Fruit fly (Drosophila melanogaster): Measurements from ENCODE around the gene CYLD.

The CYLD gene

dm6 chr2L:10276846-10277245 lies 22.8 kb downstream of the CYLD start:
- TF ChIP-seq dsf (GFP tag; optimal IDR thresholded peaks at IDR 0.05; ENCODE audit: borderline replicate concordance) (no peak), tai (GFP tag; optimal IDR thresholded peaks at IDR 0.05) (peak; percentile 52), Hnf4 (GFP tag; optimal IDR thresholded peaks at IDR 0.05) (peak; percentile 58), foxo (GFP tag; optimal IDR thresholded peaks at IDR 0.05) (peak; percentile 14 to 54), Hr78 (GFP tag; optimal IDR thresholded peaks at IDR 0.05) (no peak), dl (GFP tag; optimal IDR thresholded peaks at IDR 0.05; ENCODE audit: insufficient read depth in 1 of 2, partially characterized antibody in 2 of 2) (no peak), N (GFP tag; optimal IDR thresholded peaks at IDR 0.05) (peak; percentile 9), psq (GFP tag; optimal IDR thresholded peaks at IDR 0.05) (peak; percentile 33), OdsH (GFP tag; optimal IDR thresholded peaks at IDR 0.05) (peak; percentile 60), fru (GFP tag; optimal IDR thresholded peaks at IDR 0.05) (no peak), ey (GFP tag; optimal IDR thresholded peaks at IDR 0.05) (peak; percentile 66), Jra (GFP tag; optimal IDR thresholded peaks at IDR 0.05) (peak; percentile 40)

dm6 chr2L:10276436-10276835 lies 23.2 kb downstream of the CYLD start:
- TF ChIP-seq fru (GFP tag; optimal IDR thresholded peaks at IDR 0.05), result no peak
- TF ChIP-seq psq (GFP tag; optimal IDR thresholded peaks at IDR 0.05), result peak; percentile 18

dm6 chr2L:10272224-10272623 lies 27.4 kb downstream of the CYLD start, which contains the start of gene trk:
Gene trk, minus strand, starts transcription at chr2L:10272324.
- TF ChIP-seq br (GFP tag; optimal IDR thresholded peaks at IDR 0.05), result no peak
- no peak for TF ChIP-seq Abd-B (GFP tag; optimal IDR thresholded peaks at IDR 0.05)
- TF ChIP-seq Mio (GFP tag; optimal IDR thresholded peaks at IDR 0.05), result no peak
- no peak for TF ChIP-seq lola (GFP tag; optimal IDR thresholded peaks at IDR 0.05)
- no peak for TF ChIP-seq GATAd (GFP tag; optimal IDR thresholded peaks at IDR 0.05)
- no peak for TF ChIP-seq ey (GFP tag; optimal IDR thresholded peaks at IDR 0.05)
- no peak for TF ChIP-seq rgr (GFP tag; optimal IDR thresholded peaks at IDR 0.05)
- TF ChIP-seq OdsH (GFP tag; optimal IDR thresholded peaks at IDR 0.05), result no peak
- TF ChIP-seq Rel (GFP tag; optimal IDR thresholded peaks at IDR 0.05), result no peak
- TF ChIP-seq Rel (tag; optimal IDR thresholded peaks at IDR 0.05), result no peak
- TF ChIP-seq brk (GFP tag; optimal IDR thresholded peaks at IDR 0.05), result no peak
- TF ChIP-seq psq (GFP tag; optimal IDR thresholded peaks at IDR 0.05), result no peak
- no peak for TF ChIP-seq CG9705 (GFP tag; optimal IDR thresholded peaks at IDR 0.05)
- no peak for TF ChIP-seq fru (GFP tag; optimal IDR thresholded peaks at IDR 0.05)
- TF ChIP-seq CG32264 (GFP tag; optimal IDR thresholded peaks at IDR 0.05), result no peak
- TF ChIP-seq HLH106 (tag; optimal IDR thresholded peaks at IDR 0.05), result no peak
- TF ChIP-seq woc (GFP tag; optimal IDR thresholded peaks at IDR 0.05), result no peak

dm6 chr2L:10269854-10270253 lies 29.8 kb downstream of the CYLD start, which contains the start of gene Mulk:
Gene Mulk, plus strand, starts transcription at chr2L:10270051.
- TF ChIP-seq fru (GFP tag; optimal IDR thresholded peaks at IDR 0.05) (no peak), usp (GFP tag; optimal IDR thresholded peaks at IDR 0.05) (no peak), CG32264 (GFP tag; optimal IDR thresholded peaks at IDR 0.05) (no peak), Rel (GFP tag; optimal IDR thresholded peaks at IDR 0.05) (no peak), Rel (tag; optimal IDR thresholded peaks at IDR 0.05) (no peak), foxo (GFP tag; optimal IDR thresholded peaks at IDR 0.05) (peak in 1 of 2 experiments; percentile 50), dmrt93B (GFP tag; optimal IDR thresholded peaks at IDR 0.05) (no peak), sage (GFP tag; optimal IDR thresholded peaks at IDR 0.05) (peak; percentile 67), dsf (GFP tag; optimal IDR thresholded peaks at IDR 0.05; ENCODE audit: borderline replicate concordance) (no peak)

- TF ChIP-seq Myc (optimal IDR thresholded peaks at IDR 0.05), result peak; percentile 26
- no peak for TF ChIP-seq OdsH (GFP tag; optimal IDR thresholded peaks at IDR 0.05)
Observed at dm6 chr2L:10268688-10269087, 31.0 kb downstream of the CYLD start, which contains the start of gene CG4957. Gene CG4957, plus strand, starts transcription at chr2L:10268872.

dm6 chr2L:10266511-10266910 lies 33.1 kb downstream of the CYLD start, which contains the start of gene CG4953:
Gene CG4953, plus strand, starts transcription at chr2L:10266703.
- TF ChIP-seq dsf (GFP tag; optimal IDR thresholded peaks at IDR 0.05; ENCODE audit: borderline replicate concordance) (no peak), dmrt93B (GFP tag; optimal IDR thresholded peaks at IDR 0.05) (no peak), h (GFP tag; optimal IDR thresholded peaks at IDR 0.05) (no peak), Rel (GFP tag; optimal IDR thresholded peaks at IDR 0.05) (no peak), Rel (tag; optimal IDR thresholded peaks at IDR 0.05) (no peak)
